Worm (Caenorhabditis elegans): ENCODE measurements around the gene nhr-161.

- TF ChIP-seq sox-4 (tag; optimal IDR thresholded peaks at IDR 0.05) = no peak
- no peak for TF ChIP-seq C16A3.4 (tag; optimal IDR thresholded peaks at IDR 0.05)
- no peak for TF ChIP-seq egl-13 (tag; optimal IDR thresholded peaks at IDR 0.05)
- no peak for TF ChIP-seq ama-1 (optimal IDR thresholded peaks at IDR 0.05)
- no peak for TF ChIP-seq hlh-17 (GFP tag; optimal IDR thresholded peaks at IDR 0.05; ENCODE audit: borderline replicate concordance)
- TF ChIP-seq tbx-2 (tag; optimal IDR thresholded peaks at IDR 0.05) = no peak
- TF ChIP-seq nhr-12 (tag; optimal IDR thresholded peaks at IDR 0.05) = no peak
- TF ChIP-seq jun-1 (tag; optimal IDR thresholded peaks at IDR 0.05) = no peak
- TF ChIP-seq mdl-1 (tag; optimal IDR thresholded peaks at IDR 0.05) = no peak
Observed at ce11 chrV:6949770-6950169, 32.9 kb downstream of the nhr-161 start, which contains the start of gene Y57E12B.11.

All from whole organism, L1 larva.